Worm (Caenorhabditis elegans) whole organism, young adult: Measurements from ENCODE around the gene Y54G2A.12.

Experiments used
- B0336.3 ChIP-seq: fragments of 200-800 bp; sonication (Bioruptor generic); IDR thresholded peaks from 2 replicates; pipeline ENCODE4 v1.3.6; 2022; ENCODE audit warnings: missing genetic modification characterization, missing compliant biosample characterization
- F33H1.4 ChIP-seq: fragments of 200-800 bp; sonication (Bioruptor generic); IDR thresholded peaks from 2 replicates; pipeline ENCODE4 v1.3.6; 2022; ENCODE audit warnings: missing genetic modification reagents, missing genetic modification characterization, missing compliant biosample characterization
- F49E8.2 ChIP-seq: sonication (generic microtip); optimal IDR thresholded peaks from 3 replicates; lab custom pipeline; 2017; ENCODE audit warnings: missing genetic modification characterization, mild to moderate bottlenecking, missing compliant biosample characterization, antibody characterized with exemption, moderate library complexity; ENCODE audit not compliant: insufficient read depth
- K11D2.4 ChIP-seq: fragments of 200-800 bp; sonication (Bioruptor generic); IDR thresholded peaks from 2 replicates; pipeline ENCODE4 v1.3.6; 2022; ENCODE audit warnings: missing genetic modification reagents, missing genetic modification characterization, missing compliant biosample characterization
- K12H6.12 ChIP-seq: fragments of 200-800 bp; sonication (Bioruptor generic); optimal IDR thresholded peaks from 2 replicates; lab custom pipeline; 2018; ENCODE audit warnings: mild to moderate bottlenecking, missing genetic modification characterization, missing compliant biosample characterization
- Y56A3A.18 ChIP-seq: fragments of 200-800 bp; sonication (Bioruptor generic); IDR thresholded peaks from 2 replicates; pipeline ENCODE4 v1.3.6; 2022; ENCODE audit warnings: missing genetic modification reagents, missing genetic modification characterization, missing compliant biosample characterization
- Y67H2A.10 ChIP-seq: fragments of 200-800 bp; sonication (Bioruptor generic); conservative IDR thresholded peaks from 2 replicates; pipeline ENCODE4 v1.3.6; 2022; ENCODE audit warnings: missing genetic modification reagents, missing genetic modification characterization, missing compliant biosample characterization
- Y79H2A.3 ChIP-seq: fragments of 200-800 bp; sonication (Bioruptor generic); conservative IDR thresholded peaks from 2 replicates; pipeline ENCODE4 v1.3.6; 2022; ENCODE audit warnings: missing genetic modification reagents, missing genetic modification characterization, missing compliant biosample characterization
- ZK185.1 ChIP-seq: sonication (generic microtip); optimal IDR thresholded peaks from 2 replicates; lab custom pipeline; 2016; ENCODE audit warnings: mild to moderate bottlenecking, missing genetic modification characterization, missing compliant biosample characterization; ENCODE audit not compliant: poor library complexity, severe bottlenecking
- akir-1 ChIP-seq: fragments of 200-800 bp; sonication (Bioruptor generic); optimal IDR thresholded peaks from 2 replicates; lab custom pipeline; 2018; ENCODE audit warnings: mild to moderate bottlenecking, missing genetic modification characterization, moderate library complexity, missing compliant biosample characterization
- aptf-2 ChIP-seq: fragments of 200-800 bp; sonication (Bioruptor generic); conservative IDR thresholded peaks from 2 replicates; pipeline ENCODE4 v1.3.6; 2022; ENCODE audit warnings: missing genetic modification reagents, missing genetic modification characterization, missing compliant biosample characterization
- atf-7 ChIP-seq: sonication (generic microtip); optimal IDR thresholded peaks from 2 replicates; lab custom pipeline; 2017; ENCODE audit warnings: mild to moderate bottlenecking, missing genetic modification characterization, missing compliant biosample characterization
- athp-1 ChIP-seq: sonication (generic microtip); optimal IDR thresholded peaks from 2 replicates; lab custom pipeline; 2017; ENCODE audit warnings: mild to moderate bottlenecking, missing genetic modification characterization, missing compliant biosample characterization
- attf-3 ChIP-seq: fragments of 200-800 bp; sonication (Bioruptor generic); conservative IDR thresholded peaks from 2 replicates; pipeline ENCODE4 v1.3.6; 2022; ENCODE audit warnings: missing genetic modification reagents, missing genetic modification characterization, missing compliant biosample characterization
- ccch-3 ChIP-seq: fragments of 200-800 bp; sonication (Bioruptor generic); optimal IDR thresholded peaks from 2 replicates; lab custom pipeline; 2018; ENCODE audit warnings: mild to moderate bottlenecking, missing genetic modification characterization, missing compliant biosample characterization
- ceh-27 ChIP-seq: fragments of 200-800 bp; sonication (Bioruptor generic); optimal IDR thresholded peaks from 2 replicates; lab custom pipeline; 2018; ENCODE audit warnings: mild to moderate bottlenecking, missing genetic modification characterization, moderate library complexity, missing compliant biosample characterization
- ceh-40 ChIP-seq: fragments of 200-800 bp; sonication (Bioruptor generic); IDR thresholded peaks from 2 replicates; pipeline ENCODE4 v1.3.6; 2022; ENCODE audit warnings: missing genetic modification characterization, missing compliant biosample characterization
- ceh-58 ChIP-seq: fragments of 200-800 bp; sonication (Bioruptor generic); IDR thresholded peaks from 2 replicates; pipeline ENCODE4 v1.3.6; 2022; ENCODE audit warnings: missing genetic modification characterization, missing compliant biosample characterization
- egl-18 ChIP-seq: fragments of 200-800 bp; sonication (Bioruptor generic); IDR thresholded peaks from 2 replicates; pipeline ENCODE4 v1.3.6; 2022; ENCODE audit warnings: missing genetic modification reagents, missing genetic modification characterization, missing compliant biosample characterization
- egrh-3 ChIP-seq: fragments of 200-800 bp; sonication (Bioruptor generic); IDR thresholded peaks from 2 replicates; pipeline ENCODE4 v1.3.6; 2022; ENCODE audit warnings: missing genetic modification reagents, missing genetic modification characterization, missing compliant biosample characterization
- him-1 ChIP-seq: sonication (generic microtip); optimal IDR thresholded peaks from 2 replicates; lab custom pipeline; 2016; ENCODE audit warnings: missing genotype, missing genetic modification reagents, missing genetic modification characterization, missing compliant biosample characterization
- hlh-12 ChIP-seq: sonication (generic microtip); optimal IDR thresholded peaks from 2 replicates; lab custom pipeline; 2016; ENCODE audit warnings: missing genetic modification characterization, missing compliant biosample characterization
- hmg-20 ChIP-seq: fragments of 200-800 bp; sonication (Bioruptor generic); IDR thresholded peaks from 2 replicates; pipeline ENCODE4 v1.3.6; 2022; ENCODE audit warnings: missing genetic modification reagents, missing genetic modification characterization, missing compliant biosample characterization
- let-607 ChIP-seq, 2 experiments: fragments of 200-800 bp in 1 of 2; sonication (Bioruptor generic) in 1 of 2; sonication (generic microtip) in 1 of 2; optimal IDR thresholded peaks; 2 replicates each; lab custom pipeline; 2016 to 2018; ENCODE audit warnings: mild to moderate bottlenecking in 2 of 2, missing compliant biosample characterization in 2 of 2, missing genetic modification characterization in 2 of 2, moderate library complexity in 2 of 2, missing genotype in 1 of 2
- lin-40 ChIP-seq: sonication (generic microtip); optimal IDR thresholded peaks from 2 replicates; lab custom pipeline; 2016; ENCODE audit warnings: missing genetic modification characterization, mild to moderate bottlenecking, missing compliant biosample characterization, missing genotype, missing genetic modification reagents
- lir-1 ChIP-seq: fragments of 200-800 bp; sonication (Bioruptor generic); conservative IDR thresholded peaks from 2 replicates; pipeline ENCODE4 v1.3.6; 2022; ENCODE audit warnings: missing genetic modification reagents, missing genetic modification characterization, missing compliant biosample characterization
- lsl-1 ChIP-seq: fragments of 200-800 bp; sonication (Bioruptor generic); optimal IDR thresholded peaks from 2 replicates; lab custom pipeline; 2018; ENCODE audit warnings: mild to moderate bottlenecking, missing genetic modification characterization, moderate library complexity, missing compliant biosample characterization
- madf-6 ChIP-seq: fragments of 200-800 bp; sonication (Bioruptor generic); IDR thresholded peaks from 2 replicates; pipeline ENCODE4 v1.3.6; 2022; ENCODE audit warnings: missing genetic modification reagents, missing genetic modification characterization, missing compliant biosample characterization
- nfya-2 ChIP-seq: fragments of 200-800 bp; sonication (Bioruptor generic); IDR thresholded peaks from 2 replicates; pipeline ENCODE4 v1.3.6; 2022; ENCODE audit warnings: missing genetic modification reagents, missing genetic modification characterization, missing compliant biosample characterization
- nhr-80 ChIP-seq: sonication (generic microtip); optimal IDR thresholded peaks from 2 replicates; lab custom pipeline; 2016; ENCODE audit warnings: missing genetic modification characterization, missing compliant biosample characterization
- pha-4 ChIP-seq: fragments of 150-350 bp; sonication (generic microtip); optimal IDR thresholded peaks from 2 replicates; lab custom pipeline; 2014; ENCODE audit warnings: missing biosample characterization, missing genetic modification reagents, missing genetic modification characterization
- rcor-1 ChIP-seq: fragments of 200-800 bp; sonication (Bioruptor generic); IDR thresholded peaks from 2 replicates; pipeline ENCODE4 v1.3.6; 2022; ENCODE audit warnings: missing genetic modification reagents, missing genetic modification characterization, missing compliant biosample characterization
- rec-8 ChIP-seq, 2 experiments: sonication (generic microtip); optimal IDR thresholded peaks; 2 replicates each; lab custom pipeline; 2016; ENCODE audit warnings: mild to moderate bottlenecking in 2 of 2, missing genetic modification characterization in 2 of 2, missing genetic modification reagents in 2 of 2, missing genotype in 2 of 2, missing biosample characterization in 1 of 2, missing compliant biosample characterization in 1 of 2, moderate library complexity in 1 of 2
- repo-1 ChIP-seq: sonication (generic microtip); optimal IDR thresholded peaks from 2 replicates; lab custom pipeline; 2017; ENCODE audit warnings: mild to moderate bottlenecking, missing genetic modification characterization, missing compliant biosample characterization
- snpc-1.1 ChIP-seq: sonication (generic microtip); optimal IDR thresholded peaks from 2 replicates; lab custom pipeline; 2017; ENCODE audit warnings: missing genetic modification characterization, mild to moderate bottlenecking, missing compliant biosample characterization, antibody characterized with exemption, moderate library complexity, missing genotype, missing genetic modification reagents; ENCODE audit not compliant: insufficient read depth
- snpc-1.3 ChIP-seq: sonication (generic microtip); optimal IDR thresholded peaks from 2 replicates; lab custom pipeline; 2017; ENCODE audit warnings: missing genetic modification characterization, mild to moderate bottlenecking, missing compliant biosample characterization, antibody characterized with exemption, moderate library complexity, missing genotype, missing genetic modification reagents; ENCODE audit not compliant: insufficient read depth
- snpc-3.4 ChIP-seq: sonication (generic microtip); optimal IDR thresholded peaks from 2 replicates; lab custom pipeline; 2017; ENCODE audit warnings: missing genetic modification characterization, mild to moderate bottlenecking, missing compliant biosample characterization, antibody characterized with exemption, moderate library complexity, missing genotype, missing genetic modification reagents
- snpc-4 ChIP-seq, 5 experiments: fragments of 150-350 bp in 1 of 5; sonication (generic microtip) in 4 of 5; optimal IDR thresholded peaks; 2 replicates each; lab custom pipeline; 2014 to 2018; ENCODE audit warnings: missing genetic modification characterization in 5 of 5, missing biosample characterization in 3 of 5, antibody characterized with exemption in 2 of 5, mild to moderate bottlenecking in 2 of 5, missing compliant biosample characterization in 2 of 5, missing genotype in 2 of 5, moderate library complexity in 2 of 5, missing genetic modification reagents in 1 of 5
- sptf-2 ChIP-seq: fragments of 200-800 bp; sonication (Bioruptor generic); optimal IDR thresholded peaks from 2 replicates; lab custom pipeline; 2018; ENCODE audit warnings: mild to moderate bottlenecking, missing genetic modification characterization, missing compliant biosample characterization
- tbp1 ChIP-seq: fragments of 200-800 bp; sonication (Bioruptor generic); optimal IDR thresholded peaks from 2 replicates; lab custom pipeline; 2018; ENCODE audit warnings: mild to moderate bottlenecking, missing genetic modification characterization, missing compliant biosample characterization
- ztf-6 ChIP-seq: fragments of 200-800 bp; sonication (Bioruptor generic); IDR thresholded peaks from 2 replicates; pipeline ENCODE4 v1.3.6; 2022; ENCODE audit warnings: missing genetic modification reagents, missing genetic modification characterization, missing compliant biosample characterization

Y54G2A.12 gene

DNA sequence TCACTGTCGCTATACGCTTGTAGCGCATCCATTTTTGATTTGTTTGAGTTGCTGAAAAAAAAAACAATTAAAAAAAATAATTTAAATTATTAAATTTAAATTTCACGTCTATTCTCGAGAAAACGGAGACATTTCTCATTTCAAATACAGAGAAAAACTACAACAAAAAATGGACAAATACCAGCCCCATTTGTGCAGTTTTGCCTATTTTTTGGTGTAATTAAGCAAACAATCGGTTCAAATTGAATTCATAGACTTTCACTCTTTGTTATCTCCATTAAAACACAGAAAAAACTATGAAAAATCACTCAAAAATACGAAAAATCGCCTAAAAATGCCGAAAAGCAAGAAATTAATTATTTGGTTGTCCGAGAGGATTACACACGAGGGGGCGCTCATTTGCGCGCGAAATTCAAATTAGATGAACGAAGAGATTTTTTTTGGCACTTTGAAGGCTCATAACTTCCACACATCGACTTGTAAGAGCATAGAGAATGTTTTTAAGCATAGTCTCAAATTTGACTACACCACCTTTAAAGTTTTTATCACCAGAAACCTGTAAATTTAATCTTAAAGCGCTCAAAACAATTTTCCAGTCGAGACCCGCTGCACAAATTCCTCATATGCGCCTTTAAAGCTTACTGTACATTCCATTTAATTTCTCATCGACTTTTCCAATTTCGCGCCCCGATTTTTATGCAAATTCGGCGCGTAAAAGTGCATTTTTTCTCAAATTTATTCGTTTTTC is at the start of gene Y54G2A.12 (continued):
- no peak for TF ChIP-seq him-1 (tag; lab: Kevin White, UChicago)
- TF ChIP-seq athp-1 (tag; lab: Kevin White, UChicago): no peak
- peak; percentile 76 for TF ChIP-seq B0336.3 (GFP tag; lab: Robert Waterston, UW)
- no peak for TF ChIP-seq pha-4
- no peak for TF ChIP-seq ceh-40 (GFP tag; lab: Robert Waterston, UW)
- peak; percentile 53 for TF ChIP-seq snpc-3.4 (tag; lab: Kevin White, UChicago)
- TF ChIP-seq madf-6 (GFP tag; lab: Robert Waterston, UW): peak; percentile 96
- TF ChIP-seq repo-1: no peak
- TF ChIP-seq F49E8.2: no peak
- TF ChIP-seq K12H6.12: no peak
- no peak for TF ChIP-seq hmg-20 (GFP tag; lab: Robert Waterston, UW)
- no peak for TF ChIP-seq nfya-2
- TF ChIP-seq ceh-58 (GFP tag; lab: Robert Waterston, UW): no peak
- TF ChIP-seq let-607 (tag; optimal IDR thresholded peaks at IDR 0.05; lab: Kevin White, UChicago): no peak
- TF ChIP-seq attf-3: no peak
- 0 out of 2 replicates have a peak, but pooled peaks have one; percentile 11 for TF ChIP-seq Y79H2A.3 (GFP tag; lab: Robert Waterston, UW)
- no peak for TF ChIP-seq egl-18 (GFP tag; lab: Robert Waterston, UW)
- no peak for TF ChIP-seq lir-1 (GFP tag; lab: Robert Waterston, UW)
- TF ChIP-seq rcor-1 (GFP tag; lab: Robert Waterston, UW): peak; percentile 32; the same call in 1 of the 2 replicates
- TF ChIP-seq Y56A3A.18 (GFP tag; lab: Robert Waterston, UW): no peak
- TF ChIP-seq ZK185.1 (tag; lab: Kevin White, UChicago): no peak
- peak; percentile 93 for TF ChIP-seq F33H1.4 (GFP tag; lab: Robert Waterston, UW)
- TF ChIP-seq atf-7: no peak
- TF ChIP-seq, all 124 proteins: peak for 29

DNA sequence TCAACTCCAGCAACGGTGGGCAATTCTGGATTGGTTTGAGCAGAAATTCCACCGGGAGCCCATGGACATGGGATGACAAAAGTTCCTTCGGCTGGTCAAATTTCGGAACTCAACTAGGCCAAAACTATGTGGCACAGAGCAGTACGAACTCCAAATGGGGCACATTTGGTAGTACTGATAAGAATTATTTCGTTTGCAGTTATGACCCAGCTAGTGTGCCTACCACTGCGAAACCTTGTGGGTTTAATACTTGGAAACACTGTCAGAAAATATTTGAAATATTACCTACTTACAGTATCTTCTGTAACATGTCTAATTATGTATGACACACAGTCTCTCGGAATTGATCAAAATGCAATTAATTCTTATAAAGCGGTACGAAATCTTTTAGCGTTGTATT is 43.7 kb upstream of the Y54G2A.12 start:
- TF ChIP-seq Y67H2A.10 (GFP tag; lab: Robert Waterston, UW) (no peak), nhr-80 (peak; percentile 58)
- TF ChIP-seq, all 124 proteins: peak for 1

DNA sequence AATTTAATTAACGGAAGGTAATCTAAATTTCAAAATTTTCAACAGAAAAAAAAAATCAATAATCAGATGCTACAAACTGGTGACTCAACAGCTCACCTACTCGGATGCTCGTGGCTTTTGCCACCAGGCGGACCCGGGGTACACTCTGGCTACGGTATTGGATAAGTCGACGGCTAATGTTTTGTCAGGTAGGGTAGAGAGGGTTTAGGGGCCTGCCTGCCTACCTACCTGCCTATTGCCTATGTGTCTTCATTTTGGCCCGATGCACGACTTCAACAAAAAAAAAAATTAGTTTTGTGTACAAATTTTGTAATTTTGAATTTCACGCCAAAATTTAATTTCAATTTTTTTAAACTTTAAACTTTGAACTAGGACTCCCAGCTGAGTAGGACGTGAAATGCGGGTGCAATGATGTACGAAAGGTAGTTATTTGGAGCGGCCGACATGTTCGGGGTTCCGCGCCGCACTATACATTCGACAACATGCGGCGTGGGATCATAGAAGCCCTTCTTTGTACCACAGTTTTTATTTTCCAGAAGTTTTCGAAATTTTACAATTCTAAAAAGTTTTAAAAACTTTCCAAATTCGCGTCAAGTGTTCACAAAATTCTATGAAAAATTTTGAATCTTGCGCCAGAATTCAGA is 42.9 kb upstream of the Y54G2A.12 start:
- TF ChIP-seq lin-40 (tag; lab: Kevin White, UChicago) (no peak), snpc-1.3 (peak; percentile 45), snpc-3.4 (tag; lab: Kevin White, UChicago) (peak; percentile 76), hlh-12 (tag; lab: Kevin White, UChicago) (no peak), ceh-27 (GFP tag; lab: Kevin White, UChicago) (no peak), lsl-1 (GFP tag; lab: Kevin White, UChicago) (peak; percentile 5), akir-1 (no peak), sptf-2 (no peak), rec-8 (tag; optimal IDR thresholded peaks at IDR 0.05; lab: Kevin White, UChicago) (no peak), ztf-6 (GFP tag; lab: Robert Waterston, UW) (no peak), rcor-1 (GFP tag; lab: Robert Waterston, UW) (no peak), atf-7 (peak; percentile 3), ccch-3 (GFP tag; lab: Kevin White, UChicago) (no peak), snpc-1.1 (tag; lab: Kevin White, UChicago) (peak; percentile 94), K11D2.4 (GFP tag; lab: Robert Waterston, UW) (no peak), aptf-2 (GFP tag; lab: Robert Waterston, UW) (no peak), snpc-4 (GFP tag; optimal IDR thresholded peaks at IDR 0.05; lab: Kevin White, UChicago) (peak; percentile 89), snpc-4 (tag; optimal IDR thresholded peaks at IDR 0.05; lab: Kevin White, UChicago) (peak; percentile 77 to 95 (median 90)), egrh-3 (GFP tag; lab: Robert Waterston, UW) (no peak), egl-18 (GFP tag; lab: Robert Waterston, UW) (no peak), tbp1 (peak; percentile 37), him-1 (tag; lab: Kevin White, UChicago) (peak; percentile 83)
